Worm (Caenorhabditis elegans) whole organism, young adult: Measurements from ENCODE around the gene srf-3.

Experiments used
- B0019.2 ChIP-seq: fragments of 200-800 bp; sonication (Bioruptor generic); conservative IDR thresholded peaks from 2 replicates; pipeline ENCODE4 v1.3.6; 2022; ENCODE audit warnings: missing genetic modification reagents, missing genetic modification characterization, missing compliant biosample characterization
- F22D6.2 ChIP-seq: sonication (generic microtip); optimal IDR thresholded peaks from 2 replicates; lab custom pipeline; 2016; ENCODE audit warnings: mild to moderate bottlenecking, missing genetic modification characterization, missing compliant biosample characterization
- F33H1.4 ChIP-seq: fragments of 200-800 bp; sonication (Bioruptor generic); IDR thresholded peaks from 2 replicates; pipeline ENCODE4 v1.3.6; 2022; ENCODE audit warnings: missing genetic modification reagents, missing genetic modification characterization, missing compliant biosample characterization
- F57A8.1 ChIP-seq: fragments of 200-800 bp; sonication (Bioruptor generic); optimal IDR thresholded peaks from 2 replicates; lab custom pipeline; 2018; ENCODE audit warnings: mild to moderate bottlenecking, missing genetic modification characterization, moderate library complexity, missing compliant biosample characterization
- F57C9.4 ChIP-seq: sonication (generic microtip); optimal IDR thresholded peaks from 2 replicates; lab custom pipeline; 2017; ENCODE audit warnings: mild to moderate bottlenecking, missing genetic modification characterization, missing compliant biosample characterization
- K11D2.4 ChIP-seq: fragments of 200-800 bp; sonication (Bioruptor generic); IDR thresholded peaks from 2 replicates; pipeline ENCODE4 v1.3.6; 2022; ENCODE audit warnings: missing genetic modification reagents, missing genetic modification characterization, missing compliant biosample characterization
- K12H6.12 ChIP-seq: fragments of 200-800 bp; sonication (Bioruptor generic); optimal IDR thresholded peaks from 2 replicates; lab custom pipeline; 2018; ENCODE audit warnings: mild to moderate bottlenecking, missing genetic modification characterization, missing compliant biosample characterization
- T07F8.4 ChIP-seq: sonication (generic microtip); optimal IDR thresholded peaks from 2 replicates; lab custom pipeline; 2016; ENCODE audit warnings: mild to moderate bottlenecking, missing genetic modification characterization, moderate library complexity, missing compliant biosample characterization
- T26A5.8 ChIP-seq: sonication (generic microtip); optimal IDR thresholded peaks from 2 replicates; lab custom pipeline; 2016; ENCODE audit warnings: missing genetic modification characterization, missing compliant biosample characterization
- ZK185.1 ChIP-seq: sonication (generic microtip); optimal IDR thresholded peaks from 2 replicates; lab custom pipeline; 2016; ENCODE audit warnings: mild to moderate bottlenecking, missing genetic modification characterization, missing compliant biosample characterization; ENCODE audit not compliant: poor library complexity, severe bottlenecking
- akir-1 ChIP-seq: fragments of 200-800 bp; sonication (Bioruptor generic); optimal IDR thresholded peaks from 2 replicates; lab custom pipeline; 2018; ENCODE audit warnings: mild to moderate bottlenecking, missing genetic modification characterization, moderate library complexity, missing compliant biosample characterization
- atf-7 ChIP-seq: sonication (generic microtip); optimal IDR thresholded peaks from 2 replicates; lab custom pipeline; 2017; ENCODE audit warnings: mild to moderate bottlenecking, missing genetic modification characterization, missing compliant biosample characterization
- cebp-1 ChIP-seq, 2 experiments: fragments of 200-800 bp in 1 of 2; sonication (Bioruptor generic) in 1 of 2; sonication (generic microtip) in 1 of 2; IDR thresholded peaks in 1 of 2; optimal IDR thresholded peaks in 1 of 2; 2 replicates each; pipeline versions ENCODE4 v1.3.6 to Lab custom; 2017 to 2022; ENCODE audit warnings: missing compliant biosample characterization in 2 of 2, missing genetic modification characterization in 2 of 2, mild to moderate bottlenecking in 1 of 2, missing genetic modification reagents in 1 of 2, moderate library complexity in 1 of 2
- ceh-27 ChIP-seq: fragments of 200-800 bp; sonication (Bioruptor generic); optimal IDR thresholded peaks from 2 replicates; lab custom pipeline; 2018; ENCODE audit warnings: mild to moderate bottlenecking, missing genetic modification characterization, moderate library complexity, missing compliant biosample characterization
- dpff-1 ChIP-seq: sonication (generic microtip); optimal IDR thresholded peaks from 2 replicates; lab custom pipeline; 2017; ENCODE audit warnings: mild to moderate bottlenecking, missing genetic modification characterization, missing compliant biosample characterization
- hlh-12 ChIP-seq: sonication (generic microtip); optimal IDR thresholded peaks from 2 replicates; lab custom pipeline; 2016; ENCODE audit warnings: missing genetic modification characterization, missing compliant biosample characterization
- hmg-1.2 ChIP-seq: fragments of 200-800 bp; sonication (Bioruptor generic); IDR thresholded peaks from 2 replicates; pipeline ENCODE4 v1.3.6; 2022; ENCODE audit warnings: missing genetic modification reagents, missing genetic modification characterization, missing compliant biosample characterization
- lag-1 ChIP-seq: fragments of 200-800 bp; sonication (Bioruptor generic); IDR thresholded peaks from 2 replicates; pipeline ENCODE4 v1.3.6; 2022; ENCODE audit warnings: missing genetic modification reagents, missing genetic modification characterization, missing compliant biosample characterization
- let-607 ChIP-seq, 2 experiments: fragments of 200-800 bp in 1 of 2; sonication (Bioruptor generic) in 1 of 2; sonication (generic microtip) in 1 of 2; optimal IDR thresholded peaks; 2 replicates each; lab custom pipeline; 2016 to 2018; ENCODE audit warnings: mild to moderate bottlenecking in 2 of 2, missing compliant biosample characterization in 2 of 2, missing genetic modification characterization in 2 of 2, moderate library complexity in 2 of 2, missing genotype in 1 of 2
- lin-40 ChIP-seq: sonication (generic microtip); optimal IDR thresholded peaks from 2 replicates; lab custom pipeline; 2016; ENCODE audit warnings: missing genetic modification characterization, mild to moderate bottlenecking, missing compliant biosample characterization, missing genotype, missing genetic modification reagents
- lir-1 ChIP-seq: fragments of 200-800 bp; sonication (Bioruptor generic); conservative IDR thresholded peaks from 2 replicates; pipeline ENCODE4 v1.3.6; 2022; ENCODE audit warnings: missing genetic modification reagents, missing genetic modification characterization, missing compliant biosample characterization
- madf-10 ChIP-seq: sonication (generic microtip); optimal IDR thresholded peaks from 2 replicates; lab custom pipeline; 2016; ENCODE audit warnings: mild to moderate bottlenecking, missing genetic modification characterization, missing compliant biosample characterization
- madf-8 ChIP-seq: fragments of 200-800 bp; sonication (Bioruptor generic); conservative IDR thresholded peaks from 2 replicates; pipeline ENCODE4 v1.3.6; 2022; ENCODE audit warnings: missing genetic modification reagents, missing genetic modification characterization, missing compliant biosample characterization
- nfya-1 ChIP-seq: sonication (generic microtip); optimal IDR thresholded peaks from 2 replicates; lab custom pipeline; 2017; ENCODE audit warnings: antibody characterized with exemption, missing compliant biosample characterization, missing genetic modification characterization, borderline replicate concordance; ENCODE audit not compliant: insufficient read depth
- nfyb-1 ChIP-seq: fragments of 200-800 bp; sonication (Bioruptor generic); IDR thresholded peaks from 2 replicates; pipeline ENCODE4 v1.3.6; 2022; ENCODE audit warnings: missing genetic modification reagents, missing genetic modification characterization, missing compliant biosample characterization
- nhr-80 ChIP-seq: sonication (generic microtip); optimal IDR thresholded peaks from 2 replicates; lab custom pipeline; 2016; ENCODE audit warnings: missing genetic modification characterization, missing compliant biosample characterization
- nhr-90 ChIP-seq: sonication (generic microtip); optimal IDR thresholded peaks from 2 replicates; lab custom pipeline; 2016; ENCODE audit warnings: missing genotype, mild to moderate bottlenecking, missing genetic modification characterization, missing compliant biosample characterization
- pha-4 ChIP-seq: fragments of 150-350 bp; sonication (generic microtip); optimal IDR thresholded peaks from 2 replicates; lab custom pipeline; 2014; ENCODE audit warnings: missing biosample characterization, missing genetic modification reagents, missing genetic modification characterization
- repo-1 ChIP-seq: sonication (generic microtip); optimal IDR thresholded peaks from 2 replicates; lab custom pipeline; 2017; ENCODE audit warnings: mild to moderate bottlenecking, missing genetic modification characterization, missing compliant biosample characterization
- sptf-2 ChIP-seq: fragments of 200-800 bp; sonication (Bioruptor generic); optimal IDR thresholded peaks from 2 replicates; lab custom pipeline; 2018; ENCODE audit warnings: mild to moderate bottlenecking, missing genetic modification characterization, missing compliant biosample characterization
- tbp1 ChIP-seq: fragments of 200-800 bp; sonication (Bioruptor generic); optimal IDR thresholded peaks from 2 replicates; lab custom pipeline; 2018; ENCODE audit warnings: mild to moderate bottlenecking, missing genetic modification characterization, missing compliant biosample characterization
- unc-62 ChIP-seq: fragments of 150-350 bp; optimal IDR thresholded peaks from 2 replicates; lab custom pipeline; 2014; ENCODE audit warnings: missing biosample characterization, missing genetic modification reagents, missing genetic modification characterization
- xnd-1 ChIP-seq: sonication (generic microtip); optimal IDR thresholded peaks from 2 replicates; lab custom pipeline; 2016; ENCODE audit warnings: missing genotype, missing genetic modification reagents, missing genetic modification characterization, missing compliant biosample characterization
- ztf-22 ChIP-seq: fragments of 200-800 bp; sonication (Bioruptor generic); optimal IDR thresholded peaks from 2 replicates; lab custom pipeline; 2018; ENCODE audit warnings: mild to moderate bottlenecking, missing genetic modification characterization, moderate library complexity, missing compliant biosample characterization

srf-3 gene

DNA sequence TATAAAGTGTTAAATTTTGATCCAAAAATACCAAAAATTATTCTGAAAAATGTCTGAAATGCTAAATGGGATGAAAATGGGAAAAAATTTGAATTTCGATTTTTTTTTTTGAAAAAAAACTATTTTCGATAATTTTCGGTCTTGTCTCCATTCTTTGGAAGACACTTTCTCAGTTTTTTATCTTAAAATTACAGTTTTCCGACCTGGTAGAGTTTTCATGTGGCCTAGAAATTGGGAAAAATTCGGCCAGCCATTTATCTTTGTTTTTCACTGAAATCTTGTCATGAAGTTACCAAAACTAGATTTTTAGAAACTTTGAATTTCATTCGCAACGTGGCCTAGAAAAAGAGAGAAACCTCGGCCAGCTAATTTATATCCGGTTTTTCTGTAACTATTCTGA, 8.4 kb upstream of the srf-3 start:
- TF ChIP-seq hlh-12 (tag; lab: Kevin White, UChicago): no peak
- no peak for TF ChIP-seq T26A5.8 (tag; lab: Kevin White, UChicago)
- TF ChIP-seq F33H1.4 (GFP tag; lab: Robert Waterston, UW): no peak
- no peak for TF ChIP-seq nfya-1 (tag; lab: Kevin White, UChicago)
- no peak for TF ChIP-seq akir-1 (GFP tag; lab: Kevin White, UChicago)
- TF ChIP-seq T07F8.4: no peak
- no peak for TF ChIP-seq lir-1 (GFP tag; lab: Robert Waterston, UW)
- TF ChIP-seq lag-1 (GFP tag; lab: Robert Waterston, UW): no peak
- TF ChIP-seq repo-1 (tag; lab: Kevin White, UChicago): no peak
- no peak for TF ChIP-seq xnd-1
- no peak for TF ChIP-seq nhr-90

DNA sequence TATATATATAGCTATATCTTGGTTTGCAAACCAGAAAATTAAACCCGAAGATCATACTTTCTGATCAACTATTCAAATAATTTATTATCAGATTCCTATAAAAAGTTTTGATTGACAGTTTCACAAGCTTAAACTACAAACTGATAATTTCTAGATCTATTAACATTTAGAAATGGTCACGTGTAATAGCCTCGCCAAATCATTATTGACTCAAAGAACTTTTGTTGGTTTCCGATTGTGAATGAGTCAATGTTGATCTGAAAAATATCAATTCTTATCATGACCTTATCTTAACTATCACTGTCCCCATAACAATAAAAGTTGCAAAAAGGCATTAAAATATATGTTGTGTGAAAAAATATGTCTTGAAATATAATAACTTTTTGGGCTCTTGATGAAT, 7.2 kb upstream of the srf-3 start:
- TF ChIP-seq let-607 (tag; optimal IDR thresholded peaks at IDR 0.05; lab: Kevin White, UChicago): peak; percentile 31 to 79
- TF ChIP-seq pha-4 (tag; lab: Kevin White, UChicago): peak; percentile 44
- no peak for TF ChIP-seq F57C9.4
- TF ChIP-seq F22D6.2 (tag; lab: Kevin White, UChicago): peak; percentile 66
- peak; percentile 26 for TF ChIP-seq madf-10
- peak; percentile 26 for TF ChIP-seq lin-40 (tag; lab: Kevin White, UChicago)
- TF ChIP-seq sptf-2 (GFP tag; lab: Kevin White, UChicago): no peak
- TF ChIP-seq atf-7 (tag; lab: Kevin White, UChicago): peak; percentile 54
- peak; percentile 19 for TF ChIP-seq tbp1
- TF ChIP-seq nfya-1 (tag; lab: Kevin White, UChicago): no peak
- peak; percentile 72 for TF ChIP-seq ztf-22
- TF ChIP-seq cebp-1 (GFP tag; IDR thresholded peaks at IDR 0.05; lab: Robert Waterston, UW): no peak
- peak; percentile 22 for TF ChIP-seq cebp-1 (tag; optimal IDR thresholded peaks at IDR 0.05; lab: Kevin White, UChicago)
- TF ChIP-seq nhr-80 (tag; lab: Kevin White, UChicago): peak; percentile 93
- peak; percentile 82 for TF ChIP-seq unc-62 (GFP tag; lab: Kevin White, UChicago)
- TF ChIP-seq ZK185.1 (tag; lab: Kevin White, UChicago): peak; percentile 23

- TF ChIP-seq B0019.2 (GFP tag; lab: Robert Waterston, UW) (no peak), dpff-1 (no peak), F57A8.1 (GFP tag; lab: Kevin White, UChicago) (no peak), madf-8 (GFP tag; lab: Robert Waterston, UW) (no peak), nfyb-1 (no peak), hmg-1.2 (peak; percentile 28; the same call in 1 of the 2 replicates), K11D2.4 (no peak)
Measured at ce11 chrIV:12842895-12843294, 6.4 kb upstream of the srf-3 start.

DNA sequence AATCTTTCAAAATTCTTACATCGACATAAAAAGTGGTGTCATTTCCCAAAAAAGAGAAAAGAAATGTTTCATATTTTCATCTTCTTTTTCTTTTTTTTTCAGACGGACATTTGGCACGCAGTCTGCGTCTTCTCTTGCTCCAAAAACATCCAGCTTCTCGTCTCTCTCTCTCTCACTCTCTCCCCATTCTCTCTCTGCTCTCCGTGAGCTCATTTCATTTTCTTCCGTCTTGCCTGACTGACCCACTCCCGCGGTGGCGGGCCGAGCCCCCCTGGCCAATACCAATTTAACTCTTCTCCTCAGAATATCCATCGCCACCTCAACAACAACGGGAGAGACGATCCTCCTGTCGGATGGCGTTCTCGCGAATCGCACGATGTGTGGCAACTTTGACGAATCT, 3.7 kb upstream of the srf-3 start, which contains the start of gene txt-19:
TSS of gene txt-19 (plus strand) at position 304 of the 400 bp plus-strand sequence.
- TF ChIP-seq ztf-22 (no peak), K12H6.12 (tag; lab: Kevin White, UChicago) (peak; percentile 1), ceh-27 (GFP tag; lab: Kevin White, UChicago) (peak; percentile 0), cebp-1 (GFP tag; IDR thresholded peaks at IDR 0.05; lab: Robert Waterston, UW) (no peak), cebp-1 (tag; optimal IDR thresholded peaks at IDR 0.05; lab: Kevin White, UChicago) (peak; percentile 35)
